Worm (Caenorhabditis elegans): ENCODE measurements around the gene str-244.

str-244 gene

ce11 chrV:3100527-3100926 is 41.6 kb upstream of the str-244 start:
- TF ChIP-seq ceh-28 (tag; optimal IDR thresholded peaks at IDR 0.05) (no peak), eor-1 (tag; optimal IDR thresholded peaks at IDR 0.05) (no peak), R02D3.7 (tag; optimal IDR thresholded peaks at IDR 0.05) (no peak), pha-4 (tag; optimal IDR thresholded peaks at IDR 0.05) (no peak), lin-15B (tag; optimal IDR thresholded peaks at IDR 0.05) (no peak), nfya-1 (tag; optimal IDR thresholded peaks at IDR 0.05; ENCODE audit: insufficient read depth) (no peak)

- TF ChIP-seq pha-4 (tag; optimal IDR thresholded peaks at IDR 0.05) (peak; percentile 59), unc-62 (GFP tag; optimal IDR thresholded peaks at IDR 0.05) (no peak), fkh-2 (tag; optimal IDR thresholded peaks at IDR 0.05) (no peak), elt-2 (tag; optimal IDR thresholded peaks at IDR 0.05) (peak; percentile 20)
Measured at ce11 chrV:3094351-3094750, 35.5 kb upstream of the str-244 start, which contains the start of gene cyp-33C9. cyp-33C9 (minus strand) TSS chrV:3094561.

ce11 chrV:3088768-3089167 is 29.9 kb upstream of the str-244 start, which contains the start of gene acs-21:
acs-21 (plus strand) TSS chrV:3089068.
- TF ChIP-seq eor-1 (tag; optimal IDR thresholded peaks at IDR 0.05) (no peak), elt-3 (tag; optimal IDR thresholded peaks at IDR 0.05) (no peak), fkh-10 (GFP tag; optimal IDR thresholded peaks at IDR 0.05) (no peak), pha-4 (tag; optimal IDR thresholded peaks at IDR 0.05) (no peak), egl-5 (tag; optimal IDR thresholded peaks at IDR 0.05) (no peak), nhr-28 (tag; optimal IDR thresholded peaks at IDR 0.05) (no peak)

ce11 chrV:3086260-3086659 is 27.4 kb upstream of the str-244 start, which contains the start of gene srt-8:
srt-8 (plus strand) TSS chrV:3086560.
- no peak for TF ChIP-seq ceh-82 (tag; optimal IDR thresholded peaks at IDR 0.05)

- TF ChIP-seq hmg-11 (tag; optimal IDR thresholded peaks at IDR 0.05), result no peak
Measured at ce11 chrV:3081471-3081870, 22.6 kb upstream of the str-244 start, which contains the start of gene srt-7. srt-7 (plus strand) TSS chrV:3081771.

- TF ChIP-seq hmg-11 (tag; optimal IDR thresholded peaks at IDR 0.05), result no peak
- no peak for TF ChIP-seq unc-39 (tag; optimal IDR thresholded peaks at IDR 0.05)
- no peak for TF ChIP-seq nhr-67 (tag; optimal IDR thresholded peaks at IDR 0.05)
- TF ChIP-seq aly-2 (tag; optimal IDR thresholded peaks at IDR 0.05), result no peak
- TF ChIP-seq ama-1 (optimal IDR thresholded peaks at IDR 0.05), result no peak
- no peak for TF ChIP-seq unc-62 (GFP tag; optimal IDR thresholded peaks at IDR 0.05)
- TF ChIP-seq sea-2 (GFP tag; optimal IDR thresholded peaks at IDR 0.05), result no peak
Measured at ce11 chrV:3080792-3081191, 21.9 kb upstream of the str-244 start, which contains the start of gene srt-5. srt-5 (minus strand) TSS chrV:3080892.

ce11 chrV:3071548-3071947 is 12.7 kb upstream of the str-244 start, which contains the start of gene C50H11.13:
C50H11.13 (minus strand) TSS chrV:3071648.
- TF ChIP-seq lsy-12 (tag; optimal IDR thresholded peaks at IDR 0.05) (no peak), pqm-1 (tag; optimal IDR thresholded peaks at IDR 0.05) (no peak), pha-4 (tag; optimal IDR thresholded peaks at IDR 0.05) (no peak), unc-62 (GFP tag; optimal IDR thresholded peaks at IDR 0.05) (no peak), egl-5 (tag; optimal IDR thresholded peaks at IDR 0.05) (no peak), elt-3 (tag; optimal IDR thresholded peaks at IDR 0.05) (no peak), R02D3.7 (tag; optimal IDR thresholded peaks at IDR 0.05) (no peak), nhr-25 (tag; optimal IDR thresholded peaks at IDR 0.05) (no peak), nhr-76 (tag; optimal IDR thresholded peaks at IDR 0.05) (no peak), aly-2 (tag; optimal IDR thresholded peaks at IDR 0.05) (no peak), lin-15B (tag; optimal IDR thresholded peaks at IDR 0.05) (no peak), mml-1 (tag; optimal IDR thresholded peaks at IDR 0.05) (no peak), nhr-43 (tag; optimal IDR thresholded peaks at IDR 0.05; ENCODE audit: poor library complexity, severe bottlenecking) (no peak)

ce11 chrV:3069101-3069500 is 10.2 kb upstream of the str-244 start, which contains the start of gene str-40:
str-40 (minus strand) TSS chrV:3069201.
- no peak for TF ChIP-seq daf-12 (tag; optimal IDR thresholded peaks at IDR 0.05)
- TF ChIP-seq hmg-11 (tag; optimal IDR thresholded peaks at IDR 0.05), result no peak
- no peak for TF ChIP-seq nhr-11 (tag; optimal IDR thresholded peaks at IDR 0.05)
- TF ChIP-seq snpc-4 (tag; optimal IDR thresholded peaks at IDR 0.05), result no peak
